Fruit fly (Drosophila melanogaster): Measurements from ENCODE around the gene CG33648.
A peak's percentile ranks its signal among the peaks of the same experiment; 100 is the strongest.

CG33648 gene

dm6 chr2L:14500383-14500782, 23.7 kb upstream of the CG33648 start (continued):
- TF ChIP-seq Fer2 (tag; optimal IDR thresholded peaks at IDR 0.05) (no peak), CG18476 (GFP tag; optimal IDR thresholded peaks at IDR 0.05) (peak; percentile 18), CG17568 (GFP tag; optimal IDR thresholded peaks at IDR 0.05) (peak; percentile 2), HHEX (GFP tag; optimal IDR thresholded peaks at IDR 0.05) (peak; percentile 47), CG15696 (tag; optimal IDR thresholded peaks at IDR 0.05) (no peak), mirr (GFP tag; optimal IDR thresholded peaks at IDR 0.05) (no peak), Nf-YA (GFP tag; IDR thresholded peaks at IDR 0.05) (0 out of 2 replicates have a peak, but pooled peaks have one; percentile 22), CG3838 (GFP tag; optimal IDR thresholded peaks at IDR 0.05) (no peak), CG8089 (GFP tag; optimal IDR thresholded peaks at IDR 0.05) (peak; percentile 45), Bdp1 (GFP tag; optimal IDR thresholded peaks at IDR 0.05) (peak; percentile 26), CG11398 (GFP tag; optimal IDR thresholded peaks at IDR 0.05) (no peak), Fer3 (tag; optimal IDR thresholded peaks at IDR 0.05) (peak; percentile 61), toy (GFP tag; IDR thresholded peaks at IDR 0.05) (peak; percentile 19; the same call in 1 of the 2 replicates), ara (GFP tag; IDR thresholded peaks at IDR 0.05) (peak; percentile 86), her (GFP tag; optimal IDR thresholded peaks at IDR 0.05) (no peak), Dip2 (GFP tag; IDR thresholded peaks at IDR 0.05) (no peak), B-H1 (GFP tag; IDR thresholded peaks at IDR 0.05) (peak; percentile 68; the same call in 1 of the 3 replicates), E2f1 (GFP tag; IDR thresholded peaks at IDR 0.05) (peak; percentile 64), Dp (GFP tag; optimal IDR thresholded peaks at IDR 0.05) (no peak), bab2 (GFP tag; optimal IDR thresholded peaks at IDR 0.05) (peak; percentile 59), Neu2 (GFP tag; optimal IDR thresholded peaks at IDR 0.05; ENCODE audit: borderline replicate concordance) (no peak), CG17186 (GFP tag; optimal IDR thresholded peaks at IDR 0.05) (no peak), Scr (GFP tag; IDR thresholded peaks at IDR 0.05; ENCODE audit: partially characterized antibody) (no peak), CG6272 (GFP tag; IDR thresholded peaks at IDR 0.05) (peak; percentile 72), chm (GFP tag; IDR thresholded peaks at IDR 0.05) (0 out of 2 replicates have a peak, but pooled peaks have one; percentile 37), kay (GFP tag; optimal IDR thresholded peaks at IDR 0.05) (no peak), CG11247 (GFP tag; IDR thresholded peaks at IDR 0.05) (no peak), sqz (GFP tag; optimal IDR thresholded peaks at IDR 0.05) (peak; percentile 31), rib (GFP tag; IDR thresholded peaks at IDR 0.05) (no peak), crc (GFP tag; optimal IDR thresholded peaks at IDR 0.05) (no peak), PHDP (tag; optimal IDR thresholded peaks at IDR 0.05) (peak; percentile 70), zf30C (GFP tag; optimal IDR thresholded peaks at IDR 0.05) (no peak), sd (tag; optimal IDR thresholded peaks at IDR 0.05) (no peak), CG13894 (tag; optimal IDR thresholded peaks at IDR 0.05) (no peak), CG8944 (GFP tag; optimal IDR thresholded peaks at IDR 0.05) (peak; percentile 1), zfh1 (GFP tag; IDR thresholded peaks at IDR 0.05) (peak; percentile 60; the same call in 2 of the 3 replicates), tup (GFP tag; optimal IDR thresholded peaks at IDR 0.05) (no peak), CG6854 (GFP tag; optimal IDR thresholded peaks at IDR 0.05) (no peak), sug (tag; optimal IDR thresholded peaks at IDR 0.05) (no peak), ato (GFP tag; IDR thresholded peaks at IDR 0.05; ENCODE audit: partially characterized antibody) (no peak), sr (GFP tag; IDR thresholded peaks at IDR 0.05) (no peak), CG2678 (tag; optimal IDR thresholded peaks at IDR 0.05) (peak; percentile 84), pho (GFP tag; optimal IDR thresholded peaks at IDR 0.05) (peak; percentile 25), CG2199 (GFP tag; IDR thresholded peaks at IDR 0.05) (no peak), Atf3 (GFP tag; optimal IDR thresholded peaks at IDR 0.05) (peak; percentile 22), unc-4 (GFP tag; IDR thresholded peaks at IDR 0.05; ENCODE audit: partially characterized antibody) (no peak), Vsx1 (GFP tag; optimal IDR thresholded peaks at IDR 0.05) (no peak), CG12071 (GFP tag; optimal IDR thresholded peaks at IDR 0.05) (peak; percentile 26), CG9215 (GFP tag; IDR thresholded peaks at IDR 0.05) (peak; percentile 58; the same call in 1 of the 2 replicates), CG15479 (GFP tag; optimal IDR thresholded peaks at IDR 0.05) (no peak), zen2 (GFP tag; IDR thresholded peaks at IDR 0.05; ENCODE audit: partially characterized antibody) (no peak)

Measured in whole organism, embryonic.